Worm (Caenorhabditis elegans) whole organism, mixed stage, embryonic: ENCODE results near the gene D1086.21.

Experiments used
- M03D4.4 ChIP-seq: sonication (generic microtip); optimal IDR thresholded peaks from 2 replicates; lab custom pipeline; 2017; ENCODE audit warnings: mild to moderate bottlenecking, missing genetic modification characterization, missing compliant biosample characterization
- blmp-1 ChIP-seq: fragments of 150-350 bp; optimal IDR thresholded peaks from 2 replicates; lab custom pipeline; 2014; ENCODE audit warnings: missing biosample characterization, missing genetic modification characterization
- ceh-39 ChIP-seq: fragments of 150-350 bp; optimal IDR thresholded peaks from 2 replicates; lab custom pipeline; 2014; ENCODE audit warnings: missing biosample characterization, missing genetic modification characterization
- ceh-43 ChIP-seq: fragments of 200-800 bp; sonication (Bioruptor generic); optimal IDR thresholded peaks from 2 replicates; lab custom pipeline; 2018; ENCODE audit warnings: mild to moderate bottlenecking, missing genetic modification characterization, moderate library complexity, missing compliant biosample characterization
- ceh-83 ChIP-seq: fragments of 200-800 bp; sonication (Bioruptor generic); optimal IDR thresholded peaks from 2 replicates; lab custom pipeline; 2018; ENCODE audit warnings: mild to moderate bottlenecking, missing genetic modification characterization, missing compliant biosample characterization
- ces-1 ChIP-seq: fragments of 150-350 bp; optimal IDR thresholded peaks from 2 replicates; lab custom pipeline; 2014; ENCODE audit warnings: missing biosample characterization, missing genetic modification reagents, missing genetic modification characterization
- cnd-1 ChIP-seq: fragments of 200-800 bp; sonication (Bioruptor generic); optimal IDR thresholded peaks from 2 replicates; lab custom pipeline; 2018; ENCODE audit warnings: mild to moderate bottlenecking, missing genetic modification characterization, missing compliant biosample characterization
- drap-1 ChIP-seq: fragments of 200-800 bp; sonication (Bioruptor generic); optimal IDR thresholded peaks from 3 replicates; lab custom pipeline; 2018; ENCODE audit warnings: mild to moderate bottlenecking, missing genetic modification characterization, missing compliant biosample characterization
- elt-3 ChIP-seq: fragments of 150-350 bp; optimal IDR thresholded peaks from 2 replicates; lab custom pipeline; 2014; ENCODE audit warnings: missing biosample characterization, missing genetic modification characterization
- ham-2 ChIP-seq: fragments of 200-800 bp; sonication (Bioruptor generic); optimal IDR thresholded peaks from 2 replicates; lab custom pipeline; 2018; ENCODE audit warnings: mild to moderate bottlenecking, missing genetic modification characterization, missing compliant biosample characterization
- hlh-1 ChIP-seq: fragments of 150-350 bp; optimal IDR thresholded peaks from 2 replicates; lab custom pipeline; 2014; ENCODE audit warnings: missing biosample characterization, missing genetic modification reagents, missing genetic modification characterization
- lin-13 ChIP-seq: fragments of 150-350 bp; optimal IDR thresholded peaks from 2 replicates; lab custom pipeline; 2014; ENCODE audit warnings: missing biosample characterization, missing genetic modification characterization
- lin-32 ChIP-seq: fragments of 200-800 bp; sonication (Bioruptor generic); optimal IDR thresholded peaks from 2 replicates; lab custom pipeline; 2018; ENCODE audit warnings: mild to moderate bottlenecking, missing genetic modification characterization, missing compliant biosample characterization
- lsy-2 ChIP-seq: fragments of 150-350 bp; optimal IDR thresholded peaks from 2 replicates; lab custom pipeline; 2014; ENCODE audit warnings: missing biosample characterization, missing genetic modification characterization
- mab-5 ChIP-seq: fragments of 150-350 bp; optimal IDR thresholded peaks from 2 replicates; lab custom pipeline; 2014; ENCODE audit warnings: missing biosample characterization, missing genetic modification characterization
- mep-1 ChIP-seq: fragments of 150-350 bp; optimal IDR thresholded peaks from 2 replicates; lab custom pipeline; 2017; ENCODE audit warnings: missing biosample characterization, missing genetic modification reagents, missing genetic modification characterization, inconsistent platforms
- nhr-2 ChIP-seq: fragments of 150-350 bp; optimal IDR thresholded peaks from 2 replicates; lab custom pipeline; 2014; ENCODE audit warnings: missing biosample characterization, missing genetic modification characterization
- nhr-237 ChIP-seq: fragments of 150-350 bp; optimal IDR thresholded peaks from 2 replicates; lab custom pipeline; 2014; ENCODE audit warnings: missing biosample characterization, missing genetic modification characterization
- nhr-28 ChIP-seq: fragments of 150-350 bp; optimal IDR thresholded peaks from 2 replicates; lab custom pipeline; 2014; ENCODE audit warnings: missing biosample characterization, missing genetic modification characterization
- nhr-76 ChIP-seq: sonication (generic microtip); optimal IDR thresholded peaks from 2 replicates; lab custom pipeline; 2017; ENCODE audit warnings: missing biosample characterization, missing genetic modification characterization
- pha-4 ChIP-seq: fragments of 150-350 bp; optimal IDR thresholded peaks from 2 replicates; lab custom pipeline; 2018; ENCODE audit warnings: missing biosample characterization, missing genetic modification reagents, missing genetic modification characterization
- sem-2 ChIP-seq: fragments of 200-800 bp; sonication (Bioruptor generic); optimal IDR thresholded peaks from 2 replicates; lab custom pipeline; 2018; ENCODE audit warnings: mild to moderate bottlenecking, missing genetic modification characterization, missing compliant biosample characterization
- snpc-4 ChIP-seq: fragments of 150-350 bp; optimal IDR thresholded peaks from 2 replicates; lab custom pipeline; 2014; ENCODE audit warnings: missing biosample characterization, missing genetic modification characterization
- sptf-1 ChIP-seq: sonication (generic microtip); optimal IDR thresholded peaks from 2 replicates; lab custom pipeline; 2017; ENCODE audit warnings: mild to moderate bottlenecking, missing genetic modification characterization, moderate library complexity, missing compliant biosample characterization
- tbx-8 ChIP-seq: fragments of 200-800 bp; sonication (Bioruptor generic); optimal IDR thresholded peaks from 2 replicates; lab custom pipeline; 2018; ENCODE audit warnings: mild to moderate bottlenecking, missing genetic modification characterization, moderate library complexity, missing compliant biosample characterization
- unc-120 ChIP-seq: sonication (generic microtip); optimal IDR thresholded peaks from 2 replicates; lab custom pipeline; 2017; ENCODE audit warnings: missing genetic modification characterization, missing compliant biosample characterization; ENCODE audit not compliant: poor library complexity, severe bottlenecking
- unc-39 ChIP-seq: fragments of 150-350 bp; optimal IDR thresholded peaks from 2 replicates; lab custom pipeline; 2014; ENCODE audit warnings: missing biosample characterization, missing genetic modification characterization
- unc-62 ChIP-seq: fragments of 150-350 bp; optimal IDR thresholded peaks from 2 replicates; lab custom pipeline; 2014; ENCODE audit warnings: missing biosample characterization, missing genetic modification reagents, missing genetic modification characterization
- zip-8 ChIP-seq: fragments of 150-350 bp; optimal IDR thresholded peaks from 2 replicates; lab custom pipeline; 2014; ENCODE audit warnings: missing biosample characterization, missing genetic modification characterization

Gene D1086.21

ce11 chrV:14088051-14088450, 23.5 kb downstream of the D1086.21 start, which contains the start of gene D1086.19:
D1086.19 (plus strand) TSS chrV:14088351.
- TF ChIP-seq unc-62 (GFP tag; lab: Kevin White, UChicago) (no peak), mep-1 (tag; lab: Kevin White, UChicago) (no peak), hlh-1 (no peak), mab-5 (tag; lab: Kevin White, UChicago) (no peak)

ce11 chrV:14090309-14090967, 25.9 kb downstream of the D1086.21 start, which contains the start of the genes D1086.5 and him-5:
D1086.5 (minus strand) TSS chrV:14090359.
him-5 (plus strand) TSS chrV:14090426.
- TF ChIP-seq nhr-2 (tag; lab: Kevin White, UChicago) (no peak), M03D4.4 (tag; lab: Kevin White, UChicago) (no peak), elt-3 (tag; lab: Kevin White, UChicago) (no peak), sem-2 (GFP tag; lab: Kevin White, UChicago) (no peak), zip-8 (tag; lab: Kevin White, UChicago) (no peak), mep-1 (tag; lab: Kevin White, UChicago) (no peak), sptf-1 (tag; lab: Kevin White, UChicago) (no peak), ces-1 (GFP tag; lab: Kevin White, UChicago) (no peak), nhr-28 (tag; lab: Kevin White, UChicago) (no peak), ceh-39 (tag; lab: Kevin White, UChicago) (no peak), blmp-1 (tag; lab: Kevin White, UChicago) (no peak), ceh-43 (GFP tag; lab: Kevin White, UChicago) (no peak), lin-13 (tag; lab: Kevin White, UChicago) (no peak), snpc-4 (tag; lab: Kevin White, UChicago) (no peak), ham-2 (GFP tag; lab: Kevin White, UChicago) (no peak), mab-5 (tag; lab: Kevin White, UChicago) (no peak), pha-4 (tag; lab: Kevin White, UChicago) (no peak), cnd-1 (no peak), hlh-1 (no peak)

- no peak for TF ChIP-seq nhr-76
- no peak for TF ChIP-seq lin-13 (tag; lab: Kevin White, UChicago)
- TF ChIP-seq nhr-237 (tag; lab: Kevin White, UChicago) = no peak
- no peak for TF ChIP-seq ceh-83 (GFP tag; lab: Kevin White, UChicago)
- TF ChIP-seq, all 35 proteins: peak for 0
Observed at ce11 chrV:14092403-14092802, 27.9 kb downstream of the D1086.21 start, which contains the start of gene D1086.3. D1086.3 (plus strand) TSS chrV:14092792.

ce11 chrV:14093805-14094204, 29.3 kb downstream of the D1086.21 start, which contains the start of gene D1086.8:
D1086.8 (plus strand) TSS chrV:14094105.
- no peak for TF ChIP-seq ceh-83 (GFP tag; lab: Kevin White, UChicago)
- no peak for TF ChIP-seq unc-39
- no peak for TF ChIP-seq lin-32 (GFP tag; lab: Kevin White, UChicago)

ce11 chrV:14094546-14094945, 30.0 kb downstream of the D1086.21 start:
- no peak for TF ChIP-seq elt-3 (tag; lab: Kevin White, UChicago)
- no peak for TF ChIP-seq mep-1 (tag; lab: Kevin White, UChicago)
- no peak for TF ChIP-seq M03D4.4 (tag; lab: Kevin White, UChicago)
- no peak for TF ChIP-seq ces-1 (GFP tag; lab: Kevin White, UChicago)
- no peak for TF ChIP-seq lsy-2 (tag; lab: Kevin White, UChicago)
- TF ChIP-seq hlh-1 = no peak

ce11 chrV:14094953-14095352, 30.4 kb downstream of the D1086.21 start:
- no peak for TF ChIP-seq snpc-4 (tag; lab: Kevin White, UChicago)
- peak; percentile 26 for TF ChIP-seq unc-62 (GFP tag; lab: Kevin White, UChicago)
- TF ChIP-seq, all 35 proteins: peak for 1

- no peak for TF ChIP-seq tbx-8 (GFP tag; lab: Kevin White, UChicago)
- TF ChIP-seq lsy-2 (tag; lab: Kevin White, UChicago) = no peak
- no peak for TF ChIP-seq elt-3 (tag; lab: Kevin White, UChicago)
- TF ChIP-seq sem-2 (GFP tag; lab: Kevin White, UChicago) = no peak
- TF ChIP-seq unc-39 = no peak
- no peak for TF ChIP-seq unc-120 (tag; lab: Kevin White, UChicago)
- TF ChIP-seq drap-1 (GFP tag; lab: Kevin White, UChicago) = no peak
- no peak for TF ChIP-seq snpc-4 (tag; lab: Kevin White, UChicago)
- TF ChIP-seq ceh-39 (tag; lab: Kevin White, UChicago) = no peak
Observed at ce11 chrV:14097358-14097757, 32.8 kb downstream of the D1086.21 start.
